Worm (Caenorhabditis elegans) whole organism, mixed stage, embryonic: ENCODE results near the gene Y50D4A.5.

Experiments
- M03D4.4 ChIP-seq: sonication (generic microtip); optimal IDR thresholded peaks from 2 replicates; lab custom pipeline; 2017; ENCODE audit warnings: mild to moderate bottlenecking, missing genetic modification characterization, missing compliant biosample characterization
- bed-3 ChIP-seq: fragments of 200-800 bp; sonication (Bioruptor generic); optimal IDR thresholded peaks from 3 replicates; lab custom pipeline; 2018; ENCODE audit warnings: mild to moderate bottlenecking, missing genetic modification characterization, moderate library complexity, missing compliant biosample characterization
- blmp-1 ChIP-seq: fragments of 150-350 bp; optimal IDR thresholded peaks from 2 replicates; lab custom pipeline; 2014; ENCODE audit warnings: missing biosample characterization, missing genetic modification characterization
- ceh-39 ChIP-seq: fragments of 150-350 bp; optimal IDR thresholded peaks from 2 replicates; lab custom pipeline; 2014; ENCODE audit warnings: missing biosample characterization, missing genetic modification characterization
- ces-1 ChIP-seq: fragments of 150-350 bp; optimal IDR thresholded peaks from 2 replicates; lab custom pipeline; 2014; ENCODE audit warnings: missing biosample characterization, missing genetic modification reagents, missing genetic modification characterization
- cnd-1 ChIP-seq: fragments of 200-800 bp; sonication (Bioruptor generic); optimal IDR thresholded peaks from 2 replicates; lab custom pipeline; 2018; ENCODE audit warnings: mild to moderate bottlenecking, missing genetic modification characterization, missing compliant biosample characterization
- drap-1 ChIP-seq: fragments of 200-800 bp; sonication (Bioruptor generic); optimal IDR thresholded peaks from 3 replicates; lab custom pipeline; 2018; ENCODE audit warnings: mild to moderate bottlenecking, missing genetic modification characterization, missing compliant biosample characterization
- elt-1 ChIP-seq: sonication (generic microtip); optimal IDR thresholded peaks from 2 replicates; lab custom pipeline; 2017; ENCODE audit warnings: missing genetic modification characterization, mild to moderate bottlenecking, missing compliant biosample characterization, antibody characterized with exemption, moderate library complexity, borderline replicate concordance; ENCODE audit not compliant: insufficient read depth
- elt-3 ChIP-seq: fragments of 150-350 bp; optimal IDR thresholded peaks from 2 replicates; lab custom pipeline; 2014; ENCODE audit warnings: missing biosample characterization, missing genetic modification characterization
- hlh-1 ChIP-seq: fragments of 150-350 bp; optimal IDR thresholded peaks from 2 replicates; lab custom pipeline; 2014; ENCODE audit warnings: missing biosample characterization, missing genetic modification reagents, missing genetic modification characterization
- lin-13 ChIP-seq: fragments of 150-350 bp; optimal IDR thresholded peaks from 2 replicates; lab custom pipeline; 2014; ENCODE audit warnings: missing biosample characterization, missing genetic modification characterization
- lin-32 ChIP-seq: fragments of 200-800 bp; sonication (Bioruptor generic); optimal IDR thresholded peaks from 2 replicates; lab custom pipeline; 2018; ENCODE audit warnings: mild to moderate bottlenecking, missing genetic modification characterization, missing compliant biosample characterization
- lsy-2 ChIP-seq: fragments of 150-350 bp; optimal IDR thresholded peaks from 2 replicates; lab custom pipeline; 2014; ENCODE audit warnings: missing biosample characterization, missing genetic modification characterization
- mep-1 ChIP-seq: fragments of 150-350 bp; optimal IDR thresholded peaks from 2 replicates; lab custom pipeline; 2017; ENCODE audit warnings: missing biosample characterization, missing genetic modification reagents, missing genetic modification characterization, inconsistent platforms
- mls-2 ChIP-seq: sonication (generic microtip); optimal IDR thresholded peaks from 2 replicates; lab custom pipeline; 2016; ENCODE audit warnings: mild to moderate bottlenecking, missing genetic modification characterization, moderate library complexity, missing compliant biosample characterization
- nhr-2 ChIP-seq: fragments of 150-350 bp; optimal IDR thresholded peaks from 2 replicates; lab custom pipeline; 2014; ENCODE audit warnings: missing biosample characterization, missing genetic modification characterization
- nhr-237 ChIP-seq: fragments of 150-350 bp; optimal IDR thresholded peaks from 2 replicates; lab custom pipeline; 2014; ENCODE audit warnings: missing biosample characterization, missing genetic modification characterization
- nhr-76 ChIP-seq: sonication (generic microtip); optimal IDR thresholded peaks from 2 replicates; lab custom pipeline; 2017; ENCODE audit warnings: missing biosample characterization, missing genetic modification characterization
- pha-4 ChIP-seq: fragments of 150-350 bp; optimal IDR thresholded peaks from 2 replicates; lab custom pipeline; 2018; ENCODE audit warnings: missing biosample characterization, missing genetic modification reagents, missing genetic modification characterization
- sem-2 ChIP-seq: fragments of 200-800 bp; sonication (Bioruptor generic); optimal IDR thresholded peaks from 2 replicates; lab custom pipeline; 2018; ENCODE audit warnings: mild to moderate bottlenecking, missing genetic modification characterization, missing compliant biosample characterization
- snpc-4 ChIP-seq: fragments of 150-350 bp; optimal IDR thresholded peaks from 2 replicates; lab custom pipeline; 2014; ENCODE audit warnings: missing biosample characterization, missing genetic modification characterization
- sptf-1 ChIP-seq: sonication (generic microtip); optimal IDR thresholded peaks from 2 replicates; lab custom pipeline; 2017; ENCODE audit warnings: mild to moderate bottlenecking, missing genetic modification characterization, moderate library complexity, missing compliant biosample characterization
- unc-120 ChIP-seq: sonication (generic microtip); optimal IDR thresholded peaks from 2 replicates; lab custom pipeline; 2017; ENCODE audit warnings: missing genetic modification characterization, missing compliant biosample characterization; ENCODE audit not compliant: poor library complexity, severe bottlenecking
- unc-39 ChIP-seq: fragments of 150-350 bp; optimal IDR thresholded peaks from 2 replicates; lab custom pipeline; 2014; ENCODE audit warnings: missing biosample characterization, missing genetic modification characterization
- unc-62 ChIP-seq: fragments of 150-350 bp; optimal IDR thresholded peaks from 2 replicates; lab custom pipeline; 2014; ENCODE audit warnings: missing biosample characterization, missing genetic modification reagents, missing genetic modification characterization
- zip-8 ChIP-seq: fragments of 150-350 bp; optimal IDR thresholded peaks from 2 replicates; lab custom pipeline; 2014; ENCODE audit warnings: missing biosample characterization, missing genetic modification characterization

Gene Y50D4A.5

ce11 chrV:1176277-1176839 is 30.7 kb upstream of the Y50D4A.5 start, which contains the start of gene T21H3.1:
Gene T21H3.1, plus strand, starts transcription at chrV:1176724.
- TF ChIP-seq zip-8 (tag; lab: Kevin White, UChicago) (peak; percentile 45), nhr-2 (tag; lab: Kevin White, UChicago) (no peak)

- TF ChIP-seq zip-8 (tag; lab: Kevin White, UChicago): no peak
These were observed 27.8 kb upstream of the Y50D4A.5 start, which contains the start of gene F25A2.1 for ce11 chrV:1179279-1179678. Gene F25A2.1, plus strand, starts transcription at chrV:1179579.

- peak; percentile 91 for TF ChIP-seq ces-1 (GFP tag; lab: Kevin White, UChicago)
- peak; percentile 62 for TF ChIP-seq lsy-2 (tag; lab: Kevin White, UChicago)
- TF ChIP-seq nhr-237 (tag; lab: Kevin White, UChicago): peak; percentile 27
- TF ChIP-seq blmp-1: no peak
These were observed 11.1 kb upstream of the Y50D4A.5 start, which contains the start of the genes wrb-1 and Y50D4A.4 for ce11 chrV:1195995-1196394. Gene wrb-1, plus strand, starts transcription at chrV:1196072. Gene Y50D4A.4, minus strand, starts transcription at chrV:1196127.

ce11 chrV:1197064-1197724 is 9.9 kb upstream of the Y50D4A.5 start:
- peak; percentile 54 for TF ChIP-seq mls-2 (tag; lab: Kevin White, UChicago)
- peak; percentile 17 for TF ChIP-seq unc-120 (tag; lab: Kevin White, UChicago)
- peak; percentile 42 for TF ChIP-seq ces-1 (GFP tag; lab: Kevin White, UChicago)
- TF ChIP-seq mep-1: peak; percentile 4
- TF ChIP-seq cnd-1 (tag; lab: Kevin White, UChicago): peak; percentile 23
- TF ChIP-seq drap-1: peak; percentile 16
- TF ChIP-seq sptf-1 (tag; lab: Kevin White, UChicago): peak; percentile 75

ce11 chrV:1199219-1199889 is 7.8 kb upstream of the Y50D4A.5 start, which contains the start of gene Y50D4A.6:
Gene Y50D4A.6, minus strand, starts transcription at chrV:1199269.
- no peak for TF ChIP-seq unc-120 (tag; lab: Kevin White, UChicago)
- TF ChIP-seq drap-1: no peak
- no peak for TF ChIP-seq zip-8 (tag; lab: Kevin White, UChicago)
- no peak for TF ChIP-seq nhr-2 (tag; lab: Kevin White, UChicago)
- no peak for TF ChIP-seq ces-1 (GFP tag; lab: Kevin White, UChicago)
- TF ChIP-seq pha-4: no peak
- TF ChIP-seq M03D4.4 (tag; lab: Kevin White, UChicago): no peak
- TF ChIP-seq ceh-39 (tag; lab: Kevin White, UChicago): no peak
- TF ChIP-seq nhr-76 (tag; lab: Kevin White, UChicago): no peak
- TF ChIP-seq mls-2 (tag; lab: Kevin White, UChicago): no peak
- no peak for TF ChIP-seq nhr-237 (tag; lab: Kevin White, UChicago)
- no peak for TF ChIP-seq cnd-1 (tag; lab: Kevin White, UChicago)
- no peak for TF ChIP-seq snpc-4 (tag; lab: Kevin White, UChicago)
- no peak for TF ChIP-seq elt-3
- TF ChIP-seq lin-13: no peak
- no peak for TF ChIP-seq elt-1 (tag; lab: Kevin White, UChicago)
- TF ChIP-seq unc-62: no peak

- TF ChIP-seq pha-4 (no peak), nhr-2 (tag; lab: Kevin White, UChicago) (no peak), ceh-39 (tag; lab: Kevin White, UChicago) (no peak), snpc-4 (tag; lab: Kevin White, UChicago) (no peak), hlh-1 (tag; lab: Kevin White, UChicago) (no peak), bed-3 (no peak), lin-13 (no peak), lin-32 (GFP tag; lab: Kevin White, UChicago) (no peak), drap-1 (no peak), sem-2 (GFP tag; lab: Kevin White, UChicago) (no peak), unc-62 (no peak), unc-120 (tag; lab: Kevin White, UChicago) (no peak), lsy-2 (tag; lab: Kevin White, UChicago) (no peak), cnd-1 (tag; lab: Kevin White, UChicago) (no peak), sptf-1 (tag; lab: Kevin White, UChicago) (no peak), elt-3 (no peak), unc-39 (tag; lab: Kevin White, UChicago) (no peak), mls-2 (tag; lab: Kevin White, UChicago) (no peak)
These were observed 5.4 kb upstream of the Y50D4A.5 start for ce11 chrV:1201717-1202116.
